Worm (Caenorhabditis elegans) whole organism, young adult: ENCODE data around the gene C14A4.6.

Experiments
- B0035.1 ChIP-seq: sonication (generic microtip); optimal IDR thresholded peaks from 2 replicates; lab custom pipeline; 2016; ENCODE audit warnings: missing genetic modification characterization, mild to moderate bottlenecking, missing compliant biosample characterization, missing genotype, missing genetic modification reagents
- F55B11.4 ChIP-seq: sonication (generic microtip); optimal IDR thresholded peaks from 2 replicates; lab custom pipeline; 2016; ENCODE audit warnings: missing compliant biosample characterization, missing genetic modification characterization, borderline replicate concordance; ENCODE audit not compliant: insufficient read depth
- T26A5.8 ChIP-seq: sonication (generic microtip); optimal IDR thresholded peaks from 2 replicates; lab custom pipeline; 2016; ENCODE audit warnings: missing genetic modification characterization, missing compliant biosample characterization
- Y56A3A.18 ChIP-seq: fragments of 200-800 bp; sonication (Bioruptor generic); IDR thresholded peaks from 2 replicates; pipeline ENCODE4 v1.3.6; 2022; ENCODE audit warnings: missing genetic modification reagents, missing genetic modification characterization, missing compliant biosample characterization
- ceh-100 ChIP-seq: fragments of 200-800 bp; sonication (Bioruptor generic); IDR thresholded peaks from 2 replicates; pipeline ENCODE4 v1.3.6; 2022; ENCODE audit warnings: missing genetic modification reagents, missing genetic modification characterization, missing compliant biosample characterization
- dpl-1 ChIP-seq: fragments of 150-350 bp; optimal IDR thresholded peaks from 2 replicates; lab custom pipeline; 2014; ENCODE audit warnings: missing biosample characterization, missing genetic modification reagents, missing genetic modification characterization
- egl-44 ChIP-seq: fragments of 200-800 bp; sonication (Bioruptor generic); IDR thresholded peaks from 2 replicates; pipeline ENCODE4 v1.3.6; 2022; ENCODE audit warnings: missing genetic modification reagents, missing genetic modification characterization, missing compliant biosample characterization
- egrh-3 ChIP-seq: fragments of 200-800 bp; sonication (Bioruptor generic); IDR thresholded peaks from 2 replicates; pipeline ENCODE4 v1.3.6; 2022; ENCODE audit warnings: missing genetic modification reagents, missing genetic modification characterization, missing compliant biosample characterization
- ets-4 ChIP-seq: fragments of 200-800 bp; sonication (Bioruptor generic); optimal IDR thresholded peaks from 2 replicates; lab custom pipeline; 2018; ENCODE audit warnings: mild to moderate bottlenecking, missing genetic modification characterization, missing compliant biosample characterization
- hmg-20 ChIP-seq: fragments of 200-800 bp; sonication (Bioruptor generic); IDR thresholded peaks from 2 replicates; pipeline ENCODE4 v1.3.6; 2022; ENCODE audit warnings: missing genetic modification reagents, missing genetic modification characterization, missing compliant biosample characterization
- lag-1 ChIP-seq: fragments of 200-800 bp; sonication (Bioruptor generic); IDR thresholded peaks from 2 replicates; pipeline ENCODE4 v1.3.6; 2022; ENCODE audit warnings: missing genetic modification reagents, missing genetic modification characterization, missing compliant biosample characterization
- tbx-9 ChIP-seq: sonication (generic microtip); optimal IDR thresholded peaks from 2 replicates; lab custom pipeline; 2016; ENCODE audit warnings: borderline replicate concordance, missing genetic modification characterization, inconsistent platforms, missing compliant biosample characterization
- unc-62 ChIP-seq: fragments of 150-350 bp; optimal IDR thresholded peaks from 2 replicates; lab custom pipeline; 2014; ENCODE audit warnings: missing biosample characterization, missing genetic modification reagents, missing genetic modification characterization
- ztf-18 ChIP-seq: sonication (generic microtip); optimal IDR thresholded peaks from 2 replicates; lab custom pipeline; 2016; ENCODE audit warnings: missing genotype, mild to moderate bottlenecking, missing genetic modification characterization, missing compliant biosample characterization

DNA sequence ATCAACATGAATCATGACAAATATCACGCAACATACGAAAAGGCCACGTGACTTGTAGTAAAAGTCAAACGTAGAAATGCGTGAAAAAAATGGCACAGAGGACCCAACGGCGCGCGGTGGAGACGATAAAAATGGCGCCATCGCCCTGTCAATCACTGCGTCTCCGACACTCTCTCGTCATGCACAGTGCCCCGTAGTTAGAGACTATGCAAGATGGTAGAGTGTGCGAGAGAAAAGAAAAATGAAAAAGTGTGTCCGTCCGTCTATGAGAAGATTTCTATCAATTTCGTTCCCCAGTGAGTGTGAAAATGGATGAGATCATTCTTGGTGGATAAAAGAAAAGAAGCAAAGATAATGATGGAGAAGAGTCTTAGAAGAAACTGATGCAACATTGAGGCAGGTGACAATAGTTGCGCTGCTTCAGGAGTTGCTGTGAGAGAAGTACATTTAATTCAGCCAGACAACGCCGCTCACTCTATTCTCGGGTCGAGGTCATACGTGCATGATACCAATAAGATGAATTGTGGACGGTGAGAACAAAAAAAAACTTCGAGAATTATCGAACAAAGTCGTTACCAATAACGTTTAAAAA is 39.0 kb downstream of the C14A4.6 start:
- no peak for TF ChIP-seq egrh-3 (GFP tag; lab: Robert Waterston, UW)
- no peak for TF ChIP-seq tbx-9 (tag; lab: Kevin White, UChicago)
- no peak for TF ChIP-seq dpl-1 (GFP tag; lab: Kevin White, UChicago)
- no peak for TF ChIP-seq hmg-20
- TF ChIP-seq T26A5.8 (tag; lab: Kevin White, UChicago) = no peak
- TF ChIP-seq ets-4 (GFP tag; lab: Kevin White, UChicago) = peak; percentile 80
- peak; percentile 9 for TF ChIP-seq B0035.1 (tag; lab: Kevin White, UChicago)
- TF ChIP-seq ztf-18 (tag; lab: Kevin White, UChicago) = no peak
- no peak for TF ChIP-seq egl-44 (GFP tag; lab: Robert Waterston, UW)
- TF ChIP-seq unc-62 = peak; percentile 16
- 0 out of 2 replicates have a peak, but pooled peaks have one; percentile 9 for TF ChIP-seq Y56A3A.18 (GFP tag; lab: Robert Waterston, UW)
- no peak for TF ChIP-seq F55B11.4 (tag; lab: Kevin White, UChicago)
- no peak for TF ChIP-seq ceh-100 (GFP tag; lab: Robert Waterston, UW)
- TF ChIP-seq lag-1 (GFP tag; lab: Robert Waterston, UW) = no peak
